Fruit fly (Drosophila melanogaster): ENCODE results near the gene Kal1.

- no peak for TF ChIP-seq EcR (GFP tag; optimal IDR thresholded peaks at IDR 0.05)
- no peak for TF ChIP-seq pan (optimal IDR thresholded peaks at IDR 0.05)
Measured at dm6 chr3R:24151924-24152809, 11.0 kb downstream of the Kal1 start, which contains the start of the genes p38a and CG6178.
